Worm (Caenorhabditis elegans) whole organism, L4 larva: ENCODE results near the gene sra-1.

Experiments
- F37D6.2 ChIP-seq: sonication (generic microtip); optimal IDR thresholded peaks from 2 replicates; lab custom pipeline; 2016; ENCODE audit warnings: mild to moderate bottlenecking, missing genetic modification characterization, missing compliant biosample characterization
- T20F7.1 ChIP-seq: fragments of 200-800 bp; sonication (Bioruptor generic); optimal IDR thresholded peaks from 2 replicates; lab custom pipeline; 2018; ENCODE audit warnings: mild to moderate bottlenecking, missing genetic modification characterization, missing compliant biosample characterization
- T26A8.4 ChIP-seq: fragments of 200-800 bp; sonication (Bioruptor generic); IDR thresholded peaks from 2 replicates; pipeline ENCODE4 v1.3.6; 2022; ENCODE audit warnings: missing genetic modification characterization, missing compliant biosample characterization
- Y105C5A.15 ChIP-seq: fragments of 200-800 bp; sonication (Bioruptor generic); IDR thresholded peaks from 2 replicates; pipeline ENCODE4 v1.3.6; 2022; ENCODE audit warnings: missing genetic modification characterization, missing compliant biosample characterization
- Y48G9A.11 ChIP-seq: fragments of 200-800 bp; sonication (Bioruptor generic); IDR thresholded peaks from 2 replicates; pipeline ENCODE4 v1.3.6; 2022; ENCODE audit warnings: missing genetic modification reagents, missing genetic modification characterization, missing compliant biosample characterization
- Y75B8A.6 ChIP-seq: fragments of 200-800 bp; sonication (Bioruptor generic); IDR thresholded peaks from 2 replicates; pipeline ENCODE4 v1.3.6; 2022; ENCODE audit warnings: missing genetic modification reagents, missing genetic modification characterization, missing compliant biosample characterization
- ZK546.5 ChIP-seq, 2 experiments: sonication (generic microtip); optimal IDR thresholded peaks; 2 replicates each; lab custom pipeline; 2017; ENCODE audit warnings: missing biosample characterization in 2 of 2, missing genetic modification characterization in 2 of 2
- aha-1 ChIP-seq: fragments of 150-350 bp; peaks from one replicate; lab custom pipeline; 2014; ENCODE audit warnings: missing biosample characterization, missing genetic modification characterization
- aly-2 ChIP-seq: sonication (generic microtip); optimal IDR thresholded peaks from 2 replicates; lab custom pipeline; 2018; ENCODE audit warnings: missing biosample characterization, missing genetic modification characterization
- ama-1 ChIP-seq: fragments of 150-350 bp; optimal IDR thresholded peaks from 2 replicates; lab custom pipeline; 2014; ENCODE audit warnings: inconsistent platforms, mixed read lengths
- arid-1 ChIP-seq: fragments of 200-800 bp; sonication (Bioruptor generic); conservative IDR thresholded peaks from 2 replicates; pipeline ENCODE4 v1.3.6; 2022; ENCODE audit warnings: missing genetic modification reagents, missing genetic modification characterization, missing compliant biosample characterization
- ceh-28 ChIP-seq: fragments of 150-350 bp; optimal IDR thresholded peaks from 2 replicates; lab custom pipeline; 2014; ENCODE audit warnings: missing biosample characterization, missing genetic modification reagents, missing genetic modification characterization
- ceh-62 ChIP-seq: sonication (generic microtip); optimal IDR thresholded peaks from 2 replicates; lab custom pipeline; 2017; ENCODE audit warnings: missing biosample characterization, missing genetic modification characterization
- daf-19 ChIP-seq: fragments of 200-800 bp; sonication (Bioruptor generic); conservative IDR thresholded peaks from 2 replicates; pipeline ENCODE4 v1.3.6; 2022; ENCODE audit warnings: missing genetic modification characterization, missing compliant biosample characterization
- daf-8 ChIP-seq: fragments of 200-800 bp; sonication (Bioruptor generic); IDR thresholded peaks from 2 replicates; pipeline ENCODE4 v1.3.6; 2022; ENCODE audit warnings: missing genetic modification characterization, missing compliant biosample characterization
- dmd-9 ChIP-seq: fragments of 200-800 bp; sonication (Bioruptor generic); IDR thresholded peaks from 2 replicates; pipeline ENCODE4 v1.3.6; 2022; ENCODE audit warnings: missing genetic modification reagents, missing genetic modification characterization, missing compliant biosample characterization
- egl-43 ChIP-seq: fragments of 200-800 bp; sonication (Bioruptor generic); IDR thresholded peaks from 2 replicates; pipeline ENCODE4 v1.3.6; 2022; ENCODE audit warnings: missing genetic modification reagents, missing genetic modification characterization, missing compliant biosample characterization
- fos-1 ChIP-seq: fragments of 150-350 bp; optimal IDR thresholded peaks from 2 replicates; lab custom pipeline; 2014; ENCODE audit warnings: missing biosample characterization, missing genetic modification characterization
- hlh-11 ChIP-seq: fragments of 200-800 bp; sonication (Bioruptor generic); optimal IDR thresholded peaks from 2 replicates; lab custom pipeline; 2018; ENCODE audit warnings: mild to moderate bottlenecking, missing genetic modification characterization, missing compliant biosample characterization
- hmg-1.1 ChIP-seq: fragments of 200-800 bp; sonication (Bioruptor generic); IDR thresholded peaks from 2 replicates; pipeline ENCODE4 v1.3.6; 2022; ENCODE audit warnings: missing genetic modification reagents, missing genetic modification characterization, missing compliant biosample characterization
- lin-13 ChIP-seq: fragments of 150-350 bp; optimal IDR thresholded peaks from 2 replicates; lab custom pipeline; 2014; ENCODE audit warnings: missing biosample characterization, missing genetic modification reagents, missing genetic modification characterization
- lin-15B ChIP-seq: fragments of 150-350 bp; sonication (generic microtip); optimal IDR thresholded peaks from 3 replicates; lab custom pipeline; 2014; ENCODE audit warnings: missing biosample characterization, missing genetic modification characterization
- lin-29 ChIP-seq: fragments of 200-800 bp; sonication (Bioruptor generic); IDR thresholded peaks from 2 replicates; pipeline ENCODE4 v1.3.6; 2022; ENCODE audit warnings: missing genetic modification reagents, missing genetic modification characterization, missing compliant biosample characterization
- lin-38 ChIP-seq: fragments of 200-800 bp; sonication (Bioruptor generic); IDR thresholded peaks from 2 replicates; pipeline ENCODE4 v1.3.6; 2022; ENCODE audit warnings: missing genetic modification reagents, missing genetic modification characterization, missing compliant biosample characterization
- lir-3 ChIP-seq: sonication (generic microtip); optimal IDR thresholded peaks from 2 replicates; lab custom pipeline; 2016; ENCODE audit warnings: mild to moderate bottlenecking, missing genetic modification characterization, missing compliant biosample characterization
- mdl-1 ChIP-seq, 2 experiments: fragments of 150-350 bp in 1 of 2; sonication (generic microtip) in 1 of 2; optimal IDR thresholded peaks; 2 replicates each; lab custom pipeline; 2014 to 2017; ENCODE audit warnings: missing biosample characterization in 2 of 2, missing genetic modification characterization in 2 of 2
- mdt-29 ChIP-seq: fragments of 200-800 bp; sonication (Bioruptor generic); IDR thresholded peaks from 2 replicates; pipeline ENCODE4 v1.3.6; 2022; ENCODE audit warnings: missing genetic modification reagents, missing genetic modification characterization, missing compliant biosample characterization
- mep-1 ChIP-seq: fragments of 150-350 bp; sonication (generic microtip); optimal IDR thresholded peaks from 3 replicates; lab custom pipeline; 2014; ENCODE audit warnings: missing biosample characterization, missing genetic modification characterization
- nhr-10 ChIP-seq: fragments of 150-350 bp; optimal IDR thresholded peaks from 2 replicates; lab custom pipeline; 2014; ENCODE audit warnings: missing biosample characterization, missing genetic modification characterization
- nhr-11 ChIP-seq: fragments of 150-350 bp; optimal IDR thresholded peaks from 2 replicates; lab custom pipeline; 2014; ENCODE audit warnings: missing biosample characterization, missing genetic modification characterization
- nhr-41 ChIP-seq: fragments of 200-800 bp; sonication (Bioruptor generic); IDR thresholded peaks from 2 replicates; pipeline ENCODE4 v1.3.6; 2022; ENCODE audit warnings: missing genetic modification reagents, missing genetic modification characterization, missing compliant biosample characterization
- pqm-1 ChIP-seq: sonication (generic microtip); optimal IDR thresholded peaks from 2 replicates; lab custom pipeline; 2017; ENCODE audit warnings: missing biosample characterization, missing genetic modification characterization
- rbr-2 ChIP-seq: sonication (generic microtip); optimal IDR thresholded peaks from 2 replicates; lab custom pipeline; 2016; ENCODE audit warnings: missing genotype, missing genetic modification characterization, missing compliant biosample characterization
- sdz-12 ChIP-seq: fragments of 200-800 bp; sonication (Bioruptor generic); optimal IDR thresholded peaks from 2 replicates; lab custom pipeline; 2018; ENCODE audit warnings: mild to moderate bottlenecking, missing genetic modification characterization, missing compliant biosample characterization
- skn-1 ChIP-seq: fragments of 150-350 bp; optimal IDR thresholded peaks from 2 replicates; lab custom pipeline; 2014; ENCODE audit warnings: missing biosample characterization, missing genetic modification characterization
- spr-1 ChIP-seq: sonication (generic microtip); optimal IDR thresholded peaks from 2 replicates; lab custom pipeline; 2016; ENCODE audit warnings: mild to moderate bottlenecking, missing genetic modification characterization, missing compliant biosample characterization
- tag-97 ChIP-seq: fragments of 200-800 bp; sonication (Bioruptor generic); IDR thresholded peaks from 2 replicates; pipeline ENCODE4 v1.3.6; 2022; ENCODE audit warnings: missing genetic modification characterization, missing compliant biosample characterization
- unc-130 ChIP-seq: sonication (generic microtip); optimal IDR thresholded peaks from 2 replicates; lab custom pipeline; 2016; ENCODE audit warnings: missing genetic modification reagents, missing genetic modification characterization, missing compliant biosample characterization
- unc-62 ChIP-seq, 3 experiments: fragments of 150-350 bp in 1 of 3; sonication (generic microtip); optimal IDR thresholded peaks in 2 of 3; peaks in 1 of 3; 1 replicate in 1 of 3; 2 replicates in 2 of 3; lab custom pipeline; 2014 to 2017; ENCODE audit warnings: missing biosample characterization in 3 of 3, missing genetic modification characterization in 3 of 3, missing genetic modification reagents in 3 of 3, missing genotype in 1 of 3
- zfp-2 ChIP-seq: sonication (generic microtip); optimal IDR thresholded peaks from 2 replicates; lab custom pipeline; 2016; ENCODE audit warnings: mild to moderate bottlenecking, missing genetic modification characterization, missing compliant biosample characterization
- zip-11 ChIP-seq: fragments of 200-800 bp; sonication (Bioruptor generic); IDR thresholded peaks from 2 replicates; pipeline ENCODE4 v1.3.6; 2022; ENCODE audit warnings: missing genetic modification characterization, missing compliant biosample characterization
- ztf-11 ChIP-seq: fragments of 150-350 bp; optimal IDR thresholded peaks from 2 replicates; lab custom pipeline; 2014; ENCODE audit warnings: missing biosample characterization, missing genetic modification characterization
- ztf-7 ChIP-seq: fragments of 150-350 bp; optimal IDR thresholded peaks from 2 replicates; lab custom pipeline; 2014; ENCODE audit warnings: missing biosample characterization, missing genetic modification characterization

Gene sra-1

DNA sequence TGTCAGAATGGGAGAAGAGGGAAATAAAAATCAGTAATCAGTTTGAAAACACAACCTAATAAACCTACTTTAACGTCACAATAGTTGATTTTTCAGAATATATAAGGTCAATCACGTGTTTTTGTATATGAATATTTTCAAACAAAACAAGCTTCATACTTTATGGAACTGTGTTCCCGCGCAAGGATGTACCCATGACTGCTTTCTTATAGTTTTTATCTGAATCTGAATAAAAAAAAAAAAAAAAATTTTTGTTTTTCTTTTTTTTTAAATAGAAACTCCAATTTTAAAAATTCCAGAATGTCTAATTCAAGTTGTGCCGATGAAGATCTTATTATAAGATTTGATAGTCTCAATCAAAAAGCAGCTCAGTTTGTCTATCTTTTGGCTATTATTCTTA lies 7.0 kb upstream of the sra-1 start, which contains the start of gene sra-2:
sra-2 (plus strand) TSS at position 301 of the 400 bp plus-strand sequence.
- TF ChIP-seq lin-29 (GFP tag; lab: Robert Waterston, UW): no peak
- no peak for TF ChIP-seq spr-1 (tag; lab: Kevin White, UChicago)
- TF ChIP-seq nhr-10: no peak
- no peak for TF ChIP-seq F37D6.2 (tag; lab: Kevin White, UChicago)
- no peak for TF ChIP-seq rbr-2
- TF ChIP-seq dmd-9 (GFP tag; lab: Robert Waterston, UW): no peak
- no peak for TF ChIP-seq T26A8.4
- no peak for TF ChIP-seq sdz-12 (GFP tag; lab: Kevin White, UChicago)
- no peak for TF ChIP-seq lin-15B
- no peak for TF ChIP-seq nhr-41 (GFP tag; lab: Robert Waterston, UW)
- TF ChIP-seq T20F7.1 (GFP tag; lab: Kevin White, UChicago): no peak
- no peak for TF ChIP-seq Y75B8A.6
- TF ChIP-seq zfp-2: no peak
- no peak for TF ChIP-seq lin-13 (GFP tag; lab: Kevin White, UChicago)
- no peak for TF ChIP-seq ZK546.5 (tag; optimal IDR thresholded peaks at IDR 0.05; lab: Kevin White, UChicago)
- TF ChIP-seq ama-1 (lab: Kevin White, UChicago): no peak
- no peak for TF ChIP-seq lir-3
- TF ChIP-seq daf-19 (GFP tag; lab: Robert Waterston, UW): no peak
- TF ChIP-seq mdl-1 (tag; optimal IDR thresholded peaks at IDR 0.05; lab: Kevin White, UChicago): no peak

ce11 chrII:9523539-9524224 lies 2.2 kb upstream of the sra-1 start, which contains the start of gene mex-6:
Gene mex-6 (plus strand): TSS chrII:9524174.
- no peak for TF ChIP-seq aly-2 (tag; lab: Kevin White, UChicago)
- no peak for TF ChIP-seq mdt-29 (GFP tag; lab: Robert Waterston, UW)
- no peak for TF ChIP-seq hmg-1.1
- TF ChIP-seq unc-130 (GFP tag; lab: Kevin White, UChicago): peak; percentile 69
- TF ChIP-seq ceh-62 (tag; lab: Kevin White, UChicago): no peak
- no peak for TF ChIP-seq zip-11 (GFP tag; lab: Robert Waterston, UW)
- peak; percentile 77 for TF ChIP-seq Y48G9A.11 (GFP tag; lab: Robert Waterston, UW)

ce11 chrII:9522986-9523385 lies 1.5 kb upstream of the sra-1 start, which contains the start of gene AH6.17:
Gene AH6.17 (plus strand): TSS chrII:9523170.
- TF ChIP-seq aha-1 (tag; lab: Kevin White, UChicago) (peak; percentile 67), unc-62 (GFP tag; optimal IDR thresholded peaks at IDR 0.05 in 1 of 2; lab: Kevin White, UChicago) (peak in 1 of 2 experiments; percentile 74), unc-62 (tag; optimal IDR thresholded peaks at IDR 0.05; lab: Kevin White, UChicago) (no peak), skn-1 (tag; lab: Kevin White, UChicago) (no peak), Y105C5A.15 (no peak)

ce11 chrII:9518781-9519180 lies 2.7 kb downstream of the sra-1 start, which contains the start of the genes sfxn-1.1 and AH6.3:
Gene sfxn-1.1 (minus strand): TSS chrII:9518881.
Gene AH6.3 (plus strand): TSS chrII:9519055.
- no peak for TF ChIP-seq hmg-1.1
- no peak for TF ChIP-seq unc-62 (GFP tag; optimal IDR thresholded peaks at IDR 0.05 in 1 of 2; lab: Kevin White, UChicago)
- no peak for TF ChIP-seq unc-62 (tag; optimal IDR thresholded peaks at IDR 0.05; lab: Kevin White, UChicago)
- no peak for TF ChIP-seq ztf-11 (tag; lab: Kevin White, UChicago)
- TF ChIP-seq lin-38 (GFP tag; lab: Robert Waterston, UW): no peak
- TF ChIP-seq nhr-11: no peak
- TF ChIP-seq fos-1 (tag; lab: Kevin White, UChicago): no peak
- no peak for TF ChIP-seq arid-1 (GFP tag; lab: Robert Waterston, UW)
- TF ChIP-seq sdz-12 (GFP tag; lab: Kevin White, UChicago): no peak
- no peak for TF ChIP-seq hlh-11
- no peak for TF ChIP-seq mep-1 (tag; lab: Kevin White, UChicago)
- TF ChIP-seq egl-43 (GFP tag; lab: Robert Waterston, UW): no peak
- no peak for TF ChIP-seq lin-29 (GFP tag; lab: Robert Waterston, UW)
- TF ChIP-seq daf-8: no peak
- no peak for TF ChIP-seq tag-97
- no peak for TF ChIP-seq ceh-28 (tag; lab: Kevin White, UChicago)
- TF ChIP-seq ztf-7 (tag; lab: Kevin White, UChicago): no peak
- TF ChIP-seq Y48G9A.11 (GFP tag; lab: Robert Waterston, UW): no peak
- no peak for TF ChIP-seq pqm-1 (tag; lab: Kevin White, UChicago)
- TF ChIP-seq lin-13 (GFP tag; lab: Kevin White, UChicago): no peak
